Worm (Caenorhabditis elegans) whole organism, L4 larva: ENCODE results near the gene K12D9.1.

ENCODE experiments used
- F10B5.3 ChIP-seq: sonication (generic microtip); optimal IDR thresholded peaks from 2 replicates; lab custom pipeline; 2016; ENCODE audit warnings: mild to moderate bottlenecking, missing genetic modification characterization, missing compliant biosample characterization
- R02D3.7 ChIP-seq: fragments of 150-350 bp; sonication (generic microtip); optimal IDR thresholded peaks from 3 replicates; lab custom pipeline; 2014; ENCODE audit warnings: missing biosample characterization, missing genetic modification characterization
- Y48G9A.11 ChIP-seq: fragments of 200-800 bp; sonication (Bioruptor generic); IDR thresholded peaks from 2 replicates; pipeline ENCODE4 v1.3.6; 2022; ENCODE audit warnings: missing genetic modification reagents, missing genetic modification characterization, missing compliant biosample characterization
- Y5F2A.4 ChIP-seq: fragments of 200-800 bp; sonication (Bioruptor generic); optimal IDR thresholded peaks from 2 replicates; lab custom pipeline; 2018; ENCODE audit warnings: mild to moderate bottlenecking, missing genetic modification characterization, missing compliant biosample characterization
- ZK337.2 ChIP-seq: fragments of 200-800 bp; sonication (Bioruptor generic); IDR thresholded peaks from 2 replicates; pipeline ENCODE4 v1.3.6; 2022; ENCODE audit warnings: missing genetic modification reagents, missing genetic modification characterization, missing compliant biosample characterization
- ZK546.5 ChIP-seq, 2 experiments: sonication (generic microtip); optimal IDR thresholded peaks; 2 replicates each; lab custom pipeline; 2017; ENCODE audit warnings: missing biosample characterization in 2 of 2, missing genetic modification characterization in 2 of 2
- aha-1 ChIP-seq: fragments of 150-350 bp; peaks from one replicate; lab custom pipeline; 2014; ENCODE audit warnings: missing biosample characterization, missing genetic modification characterization
- attf-4 ChIP-seq: sonication (generic microtip); optimal IDR thresholded peaks from 3 replicates; lab custom pipeline; 2017; ENCODE audit warnings: missing biosample characterization, missing genetic modification characterization
- ceh-20 ChIP-seq: fragments of 200-800 bp; sonication (Bioruptor generic); IDR thresholded peaks from 2 replicates; pipeline ENCODE4 v1.3.6; 2022; ENCODE audit warnings: missing genetic modification reagents, missing genetic modification characterization, missing compliant biosample characterization
- ceh-32 ChIP-seq: sonication (generic microtip); optimal IDR thresholded peaks from 2 replicates; lab custom pipeline; 2016; ENCODE audit warnings: mild to moderate bottlenecking, missing genetic modification characterization, missing compliant biosample characterization; ENCODE audit not compliant: poor library complexity
- ctbp-1 ChIP-seq: fragments of 200-800 bp; sonication (Bioruptor generic); IDR thresholded peaks from 2 replicates; pipeline ENCODE4 v1.3.6; 2022; ENCODE audit warnings: missing genetic modification reagents, missing genetic modification characterization, missing compliant biosample characterization
- daf-16 ChIP-seq, 3 experiments: sonication (generic microtip); optimal IDR thresholded peaks; 2 replicates each; lab custom pipeline; 2016 to 2017; ENCODE audit warnings: missing genetic modification characterization in 3 of 3, missing genetic modification reagents in 3 of 3, mild to moderate bottlenecking in 2 of 3, missing compliant biosample characterization in 2 of 3, missing biosample characterization in 1 of 3, moderate library complexity in 1 of 3
- dpl-1 ChIP-seq: fragments of 150-350 bp; optimal IDR thresholded peaks from 2 replicates; lab custom pipeline; 2014; ENCODE audit warnings: missing biosample characterization, missing genetic modification reagents, missing genetic modification characterization
- egl-27 ChIP-seq: sonication (generic microtip); optimal IDR thresholded peaks from 3 replicates; lab custom pipeline; 2017; ENCODE audit warnings: missing biosample characterization, missing genetic modification reagents, missing genetic modification characterization
- fos-1 ChIP-seq: fragments of 150-350 bp; optimal IDR thresholded peaks from 2 replicates; lab custom pipeline; 2014; ENCODE audit warnings: missing biosample characterization, missing genetic modification characterization
- gei-8 ChIP-seq: fragments of 200-800 bp; sonication (Bioruptor generic); optimal IDR thresholded peaks from 2 replicates; lab custom pipeline; 2018; ENCODE audit warnings: mild to moderate bottlenecking, missing genetic modification characterization, missing compliant biosample characterization
- hlh-30 ChIP-seq: sonication (generic microtip); optimal IDR thresholded peaks from 2 replicates; lab custom pipeline; 2017; ENCODE audit warnings: antibody characterized with exemption, mild to moderate bottlenecking, missing genetic modification characterization, missing compliant biosample characterization; ENCODE audit not compliant: insufficient read depth
- lin-38 ChIP-seq: fragments of 200-800 bp; sonication (Bioruptor generic); IDR thresholded peaks from 2 replicates; pipeline ENCODE4 v1.3.6; 2022; ENCODE audit warnings: missing genetic modification reagents, missing genetic modification characterization, missing compliant biosample characterization
- mdl-1 ChIP-seq, 2 experiments: fragments of 150-350 bp in 1 of 2; sonication (generic microtip) in 1 of 2; optimal IDR thresholded peaks; 2 replicates each; lab custom pipeline; 2014 to 2017; ENCODE audit warnings: missing biosample characterization in 2 of 2, missing genetic modification characterization in 2 of 2
- mes-2 ChIP-seq: sonication (generic microtip); optimal IDR thresholded peaks from 2 replicates; lab custom pipeline; 2016; ENCODE audit warnings: missing genotype, mild to moderate bottlenecking, missing genetic modification characterization, missing compliant biosample characterization; ENCODE audit not compliant: poor library complexity, severe bottlenecking
- nhr-102 ChIP-seq: sonication (generic microtip); optimal IDR thresholded peaks from 2 replicates; lab custom pipeline; 2016; ENCODE audit warnings: mild to moderate bottlenecking, missing genetic modification characterization, moderate library complexity, missing compliant biosample characterization
- nhr-42 ChIP-seq: fragments of 200-800 bp; sonication (Bioruptor generic); IDR thresholded peaks from 2 replicates; pipeline ENCODE4 v1.3.6; 2022; ENCODE audit warnings: missing genetic modification characterization, missing compliant biosample characterization
- nhr-6 ChIP-seq: fragments of 150-350 bp; optimal IDR thresholded peaks from 2 replicates; lab custom pipeline; 2014; ENCODE audit warnings: missing biosample characterization, missing genetic modification characterization
- pqm-1 ChIP-seq: sonication (generic microtip); optimal IDR thresholded peaks from 2 replicates; lab custom pipeline; 2017; ENCODE audit warnings: missing biosample characterization, missing genetic modification characterization
- set-16 ChIP-seq: fragments of 200-800 bp; sonication (Bioruptor generic); IDR thresholded peaks from 2 replicates; pipeline ENCODE4 v1.3.6; 2022; ENCODE audit warnings: missing genetic modification reagents, missing genetic modification characterization, missing compliant biosample characterization
- snpc-1.2 ChIP-seq: fragments of 200-800 bp; sonication (Bioruptor generic); IDR thresholded peaks from 2 replicates; pipeline ENCODE4 v1.3.6; 2022; ENCODE audit warnings: missing genetic modification reagents, missing genetic modification characterization, missing compliant biosample characterization
- spr-3 ChIP-seq: fragments of 200-800 bp; sonication (Bioruptor generic); optimal IDR thresholded peaks from 2 replicates; lab custom pipeline; 2018; ENCODE audit warnings: mild to moderate bottlenecking, missing genetic modification characterization, missing compliant biosample characterization
- zfp-2 ChIP-seq: sonication (generic microtip); optimal IDR thresholded peaks from 2 replicates; lab custom pipeline; 2016; ENCODE audit warnings: mild to moderate bottlenecking, missing genetic modification characterization, missing compliant biosample characterization
- zip-2 ChIP-seq: fragments of 150-350 bp; optimal IDR thresholded peaks from 2 replicates; lab custom pipeline; 2014; ENCODE audit warnings: missing biosample characterization, missing genetic modification characterization
- ztf-11 ChIP-seq: fragments of 150-350 bp; optimal IDR thresholded peaks from 2 replicates; lab custom pipeline; 2014; ENCODE audit warnings: missing biosample characterization, missing genetic modification characterization

The K12D9.1 gene

DNA sequence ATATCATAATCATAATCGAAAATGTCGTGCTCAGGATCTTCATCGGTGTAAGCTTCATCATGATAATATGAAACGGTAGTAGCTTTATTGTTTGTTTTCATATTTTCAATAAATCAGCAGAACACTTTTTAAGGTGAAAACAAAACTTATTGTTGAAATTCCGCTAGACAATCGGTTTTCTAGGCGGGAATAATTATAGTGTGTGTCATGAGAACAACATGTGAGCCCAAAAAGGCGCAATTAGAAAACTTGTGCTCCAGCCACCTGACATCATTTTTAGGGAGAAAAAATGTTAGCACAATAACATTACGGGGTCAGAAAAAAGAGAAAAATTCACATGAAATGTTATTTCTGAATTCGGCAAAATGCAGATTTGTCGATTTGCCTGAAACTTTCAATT, 20.0 kb downstream of the K12D9.1 start, which contains the start of gene srw-8:
srw-8 (minus strand) TSS at position 101 of the 400 bp plus-strand sequence.
- TF ChIP-seq ZK546.5 (tag; optimal IDR thresholded peaks at IDR 0.05; lab: Kevin White, UChicago): no peak
- TF ChIP-seq zfp-2 (tag; lab: Kevin White, UChicago): no peak
- TF ChIP-seq ceh-20 (GFP tag; lab: Robert Waterston, UW): no peak
- TF ChIP-seq Y48G9A.11 (GFP tag; lab: Robert Waterston, UW): no peak
- no peak for TF ChIP-seq ctbp-1 (GFP tag; lab: Robert Waterston, UW)
- no peak for TF ChIP-seq R02D3.7 (tag; lab: Kevin White, UChicago)
- TF ChIP-seq nhr-102 (tag; lab: Kevin White, UChicago): no peak
- TF ChIP-seq egl-27 (tag; lab: Kevin White, UChicago): no peak
- no peak for TF ChIP-seq lin-38 (GFP tag; lab: Robert Waterston, UW)
- no peak for TF ChIP-seq hlh-30 (tag; lab: Kevin White, UChicago)
- TF ChIP-seq F10B5.3 (tag; lab: Kevin White, UChicago): no peak
- no peak for TF ChIP-seq daf-16 (GFP tag; optimal IDR thresholded peaks at IDR 0.05; lab: Kevin White, UChicago)
- TF ChIP-seq daf-16 (tag; optimal IDR thresholded peaks at IDR 0.05; lab: Kevin White, UChicago): no peak
- no peak for TF ChIP-seq ZK337.2 (GFP tag; lab: Robert Waterston, UW)
- no peak for TF ChIP-seq spr-3
- TF ChIP-seq, all 104 proteins: peak for 0

DNA sequence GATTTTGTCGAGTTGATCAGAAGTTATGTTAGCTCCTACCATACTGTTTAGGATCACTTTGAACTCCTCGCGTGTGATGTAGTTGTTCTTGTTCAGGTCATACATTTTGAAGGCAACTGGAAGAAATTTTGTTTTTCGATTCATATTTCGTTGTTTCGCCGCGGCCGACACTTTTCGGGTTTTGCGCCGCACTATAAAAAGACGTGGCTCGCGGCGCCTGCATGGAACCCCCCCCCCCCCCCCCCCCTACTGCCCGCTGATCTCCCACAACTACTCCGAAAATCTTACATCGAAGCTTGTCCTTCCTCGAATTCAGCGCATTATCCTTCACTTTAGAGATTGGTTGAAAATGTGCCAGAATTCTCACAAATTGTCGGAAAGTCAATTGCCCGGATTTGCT, 23.8 kb downstream of the K12D9.1 start:
- TF ChIP-seq set-16 (peak; percentile 82), nhr-42 (GFP tag; lab: Robert Waterston, UW) (no peak)

DNA sequence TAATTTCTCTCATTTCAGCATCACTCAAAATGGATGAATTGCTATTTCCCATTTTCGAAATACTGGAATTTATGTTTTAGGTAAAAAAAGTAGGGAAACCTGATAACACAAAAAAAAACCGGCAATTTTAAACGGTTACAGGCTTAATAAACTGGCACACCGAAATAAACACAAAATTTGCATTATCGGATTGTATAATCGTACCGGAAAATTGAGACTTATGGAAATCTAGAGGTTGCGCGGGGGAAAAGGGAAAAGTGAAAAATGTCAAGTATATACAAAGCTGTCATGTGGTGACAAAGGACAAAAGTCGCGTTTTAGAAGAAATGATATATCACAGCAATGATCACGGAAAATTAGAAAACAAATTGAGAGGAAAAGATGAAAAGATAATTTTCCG, 25.0 kb downstream of the K12D9.1 start, which contains the start of gene chpf-2:
chpf-2 (minus strand) TSS at position 101 of the 400 bp plus-strand sequence.
- no peak for TF ChIP-seq mdl-1 (tag; optimal IDR thresholded peaks at IDR 0.05; lab: Kevin White, UChicago)

DNA sequence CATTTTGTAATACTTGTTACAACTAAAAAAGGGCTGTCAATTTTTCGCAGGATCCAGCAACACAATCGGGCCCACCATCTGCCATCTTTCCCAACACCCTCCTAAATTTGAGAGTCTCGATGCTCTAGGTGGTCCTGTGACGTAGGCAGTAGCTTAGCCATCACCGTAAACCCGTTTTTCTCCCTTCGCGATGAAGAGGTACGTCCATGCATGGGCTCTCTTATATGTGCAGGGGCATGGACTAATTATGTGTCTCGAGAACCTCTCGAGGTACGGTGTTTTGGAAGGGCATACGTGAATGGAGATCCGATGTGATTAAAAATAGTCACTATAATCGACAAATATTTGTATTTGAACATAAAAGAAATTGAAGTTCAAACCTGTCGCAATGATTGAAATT, 26.6 kb downstream of the K12D9.1 start:
- no peak for TF ChIP-seq spr-3
- TF ChIP-seq attf-4 (tag; lab: Kevin White, UChicago): no peak

DNA sequence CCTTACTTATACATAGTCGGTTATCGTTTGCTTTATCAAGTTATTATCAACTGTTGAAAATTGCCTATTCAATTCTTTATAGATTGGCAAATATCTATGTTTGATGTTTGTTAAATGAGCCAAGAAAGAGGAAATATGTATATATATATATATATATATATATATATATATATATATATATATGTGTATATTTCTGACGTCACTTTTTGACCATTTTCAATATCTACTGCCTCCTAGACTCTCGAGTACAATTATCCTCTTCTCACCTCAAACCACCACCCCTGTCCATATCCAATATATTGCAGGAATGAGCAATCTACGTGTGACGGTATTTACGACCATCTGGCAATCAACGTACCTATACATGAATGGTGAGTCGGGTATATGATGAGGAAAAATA, 30.6 kb downstream of the K12D9.1 start, which contains the start of gene F59D6.1:
F59D6.1 (plus strand) TSS at position 301 of the 400 bp plus-strand sequence.
- TF ChIP-seq mes-2 (no peak), dpl-1 (GFP tag; lab: Kevin White, UChicago) (no peak), egl-27 (tag; lab: Kevin White, UChicago) (no peak), hlh-30 (tag; lab: Kevin White, UChicago) (no peak), nhr-6 (tag; lab: Kevin White, UChicago) (no peak), Y5F2A.4 (GFP tag; lab: Kevin White, UChicago) (no peak), nhr-102 (tag; lab: Kevin White, UChicago) (no peak), ctbp-1 (GFP tag; lab: Robert Waterston, UW) (no peak), gei-8 (no peak)

DNA sequence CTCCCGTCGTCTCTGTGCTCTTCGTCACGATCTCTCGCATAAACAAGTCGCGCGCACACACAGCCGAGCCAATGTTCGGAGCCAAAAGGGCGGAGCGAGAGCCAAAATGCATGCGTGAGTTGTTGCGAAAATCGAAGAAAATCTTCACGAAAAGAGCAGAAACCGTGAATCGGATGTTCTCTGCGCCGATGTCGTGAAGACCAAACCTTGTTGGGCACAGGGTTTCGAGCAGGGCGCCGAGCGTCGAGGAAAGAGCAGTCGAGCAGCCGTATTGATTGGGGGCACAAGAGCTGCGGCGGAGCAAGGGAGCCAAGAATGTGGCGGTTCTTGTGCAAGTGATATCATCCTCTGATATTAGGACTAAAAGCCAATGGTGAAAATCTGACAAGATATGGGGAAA, 32.1 kb downstream of the K12D9.1 start:
- no peak for TF ChIP-seq attf-4 (tag; lab: Kevin White, UChicago)
- TF ChIP-seq ceh-32: no peak
- TF ChIP-seq spr-3: no peak
- TF ChIP-seq aha-1: peak; percentile 83
- TF ChIP-seq ztf-11 (tag; lab: Kevin White, UChicago): no peak
- peak; percentile 72 for TF ChIP-seq set-16
- no peak for TF ChIP-seq fos-1 (tag; lab: Kevin White, UChicago)
- no peak for TF ChIP-seq pqm-1 (tag; lab: Kevin White, UChicago)
- no peak for TF ChIP-seq snpc-1.2 (GFP tag; lab: Robert Waterston, UW)
- no peak for TF ChIP-seq zip-2 (tag; lab: Kevin White, UChicago)
